Fruit fly (Drosophila melanogaster) whole organism, embryonic: ENCODE data around the gene Usp5.
A peak's percentile ranks its signal among the peaks of the same experiment; 100 is the strongest.

ENCODE experiments used
- Asciz ChIP-seq: fragments of 200-800 bp; sonication (Bioruptor generic); optimal IDR thresholded peaks from 2 replicates; lab custom pipeline; 2017; ENCODE audit warnings: missing biosample characterization, mild to moderate bottlenecking, missing genetic modification characterization, missing genetic modification reagents
- Atf6 ChIP-seq: fragments of 200-800 bp; sonication (Bioruptor generic); IDR thresholded peaks from 2 replicates; pipeline ENCODE4 v1.3.6; 2022; ENCODE audit warnings: missing biosample characterization, missing genetic modification characterization
- Bdp1 ChIP-seq: fragments of 200-800 bp; sonication (Bioruptor generic); optimal IDR thresholded peaks from 3 replicates; lab custom pipeline; 2016; ENCODE audit warnings: missing biosample characterization, missing genetic modification characterization
- Blimp-1 ChIP-seq: fragments of 200-800 bp; sonication (Bioruptor generic); optimal IDR thresholded peaks from 3 replicates; lab custom pipeline; 2018; ENCODE audit warnings: missing biosample characterization, missing genetic modification characterization, mild to moderate bottlenecking, moderate library complexity, missing genetic modification reagents
- CG10431 ChIP-seq: fragments of 200-800 bp; sonication (Bioruptor generic); optimal IDR thresholded peaks from 3 replicates; lab custom pipeline; 2018; ENCODE audit warnings: missing biosample characterization, mild to moderate bottlenecking, missing genetic modification characterization
- CG11456 ChIP-seq: fragments of 200-800 bp; sonication (Bioruptor generic); IDR thresholded peaks from 3 replicates; pipeline ENCODE4 v1.3.6; 2022; ENCODE audit warnings: missing biosample characterization, missing genetic modification characterization
- CG12744 ChIP-seq: fragments of 200-800 bp; sonication (Bioruptor generic); optimal IDR thresholded peaks from 2 replicates; lab custom pipeline; 2016; ENCODE audit warnings: missing biosample characterization, missing genetic modification characterization
- CG13624 ChIP-seq: fragments of 200-800 bp; sonication (Bioruptor generic); optimal IDR thresholded peaks from 2 replicates; lab custom pipeline; 2016; ENCODE audit warnings: missing biosample characterization, missing genetic modification characterization
- CG13775 ChIP-seq: fragments of 200-800 bp; sonication (Bioruptor generic); optimal IDR thresholded peaks from 3 replicates; lab custom pipeline; 2017; ENCODE audit warnings: missing biosample characterization, mild to moderate bottlenecking, missing genetic modification characterization
- CG14014 ChIP-seq: fragments of 200-800 bp; sonication (Bioruptor generic); IDR thresholded peaks from 2 replicates; pipeline ENCODE4 v1.3.6; 2022; ENCODE audit warnings: missing biosample characterization, missing genetic modification characterization
- CG16779 ChIP-seq: fragments of 200-800 bp; sonication (Bioruptor generic); IDR thresholded peaks from 2 replicates; pipeline ENCODE4 v1.3.6; 2022; ENCODE audit warnings: missing biosample characterization, missing genetic modification characterization
- CG17359 ChIP-seq: fragments of 200-800 bp; sonication (Bioruptor generic); optimal IDR thresholded peaks from 3 replicates; lab custom pipeline; 2018; ENCODE audit warnings: missing biosample characterization, mild to moderate bottlenecking, missing genetic modification characterization, moderate library complexity
- CG17385 ChIP-seq: fragments of 200-800 bp; sonication (Bioruptor generic); optimal IDR thresholded peaks from 3 replicates; lab custom pipeline; 2018; ENCODE audit warnings: missing biosample characterization, mild to moderate bottlenecking, missing genetic modification characterization
- CG18476 ChIP-seq: fragments of 200-800 bp; sonication (Bioruptor generic); optimal IDR thresholded peaks from 2 replicates; lab custom pipeline; 2016; ENCODE audit warnings: missing biosample characterization, mild to moderate bottlenecking, missing genetic modification characterization
- CG31388 ChIP-seq: fragments of 200-800 bp; sonication (Bioruptor generic); optimal IDR thresholded peaks from 2 replicates; lab custom pipeline; 2016; ENCODE audit warnings: missing biosample characterization, missing genetic modification characterization
- CG34422 ChIP-seq: fragments of 200-800 bp; sonication (Bioruptor generic); IDR thresholded peaks from 3 replicates; pipeline ENCODE4 v1.3.6; 2022; ENCODE audit warnings: missing biosample characterization, missing genetic modification characterization
- CG3847 ChIP-seq: fragments of 200-800 bp; sonication (Bioruptor generic); IDR thresholded peaks from 2 replicates; pipeline ENCODE4 v1.3.6; 2022; ENCODE audit warnings: missing biosample characterization, missing genetic modification characterization
- CG6683 ChIP-seq: fragments of 200-800 bp; sonication (Bioruptor generic); optimal IDR thresholded peaks from 2 replicates; lab custom pipeline; 2017; ENCODE audit warnings: missing biosample characterization, mild to moderate bottlenecking, missing genetic modification characterization, missing genetic modification reagents
- CG6791 ChIP-seq: fragments of 200-800 bp; sonication (Bioruptor generic); IDR thresholded peaks from 3 replicates; pipeline ENCODE4 v1.3.6; 2022; ENCODE audit warnings: missing biosample characterization, missing genetic modification characterization; ENCODE audit not compliant: partially characterized antibody
- CG8089 ChIP-seq: fragments of 200-800 bp; sonication (Bioruptor generic); optimal IDR thresholded peaks from 3 replicates; lab custom pipeline; 2016; ENCODE audit warnings: missing biosample characterization, missing genetic modification characterization
- CG9215 ChIP-seq: fragments of 200-800 bp; sonication (Bioruptor generic); IDR thresholded peaks from 2 replicates; pipeline ENCODE4 v1.3.6; 2022; ENCODE audit warnings: missing biosample characterization, missing genetic modification characterization
- CoRest ChIP-seq: fragments of 200-800 bp; sonication (Bioruptor generic); optimal IDR thresholded peaks from 3 replicates; lab custom pipeline; 2018; ENCODE audit warnings: missing biosample characterization, mild to moderate bottlenecking, missing genetic modification characterization, moderate library complexity
- D19A ChIP-seq: fragments of 200-800 bp; optimal IDR thresholded peaks from 3 replicates; lab custom pipeline; 2019; ENCODE audit warnings: missing biosample characterization, mild to moderate bottlenecking, missing genetic modification characterization, moderate library complexity
- ERR ChIP-seq: fragments of 200-800 bp; sonication (Bioruptor generic); optimal IDR thresholded peaks from 2 replicates; lab custom pipeline; 2016; ENCODE audit warnings: missing biosample characterization, missing genetic modification characterization
- Ets65A ChIP-seq: fragments of 200-800 bp; sonication (Bioruptor generic); peaks from one replicate; lab custom pipeline; 2016; ENCODE audit warnings: missing biosample characterization, missing genetic modification characterization
- HLH54F ChIP-seq: fragments of 200-800 bp; sonication (Bioruptor generic); optimal IDR thresholded peaks from 3 replicates; lab custom pipeline; 2016; ENCODE audit warnings: missing biosample characterization, missing genetic modification characterization
- HLHmδ ChIP-seq: fragments of 200-800 bp; sonication (Bioruptor generic); optimal IDR thresholded peaks from 2 replicates; lab custom pipeline; 2018; ENCODE audit warnings: missing biosample characterization, mild to moderate bottlenecking, missing genetic modification characterization, moderate library complexity
- Hand ChIP-seq: fragments of 200-800 bp; sonication (Bioruptor generic); optimal IDR thresholded peaks from 2 replicates; lab custom pipeline; 2017; ENCODE audit warnings: mild to moderate bottlenecking, missing biosample characterization, missing genetic modification reagents, missing genetic modification characterization
- Jarid2 ChIP-seq: fragments of 200-800 bp; sonication (Bioruptor generic); optimal IDR thresholded peaks from 3 replicates; lab custom pipeline; 2017; ENCODE audit warnings: mild to moderate bottlenecking, missing biosample characterization, missing genetic modification reagents, missing genetic modification characterization
- Neu2 ChIP-seq: fragments of 200-800 bp; sonication (Bioruptor generic); optimal IDR thresholded peaks from 3 replicates; lab custom pipeline; 2016; ENCODE audit warnings: missing biosample characterization, missing genetic modification characterization, borderline replicate concordance
- Rx ChIP-seq: fragments of 200-800 bp; sonication (Bioruptor generic); IDR thresholded peaks from 2 replicates; pipeline ENCODE4 v1.3.6; 2022; ENCODE audit warnings: missing biosample characterization, missing genetic modification characterization
- Sry-β ChIP-seq: fragments of 200-800 bp; sonication (Bioruptor generic); optimal IDR thresholded peaks from 2 replicates; lab custom pipeline; 2018; ENCODE audit warnings: missing biosample characterization, mild to moderate bottlenecking, missing genetic modification characterization, moderate library complexity
- abd-A ChIP-seq: fragments of 200-800 bp; sonication (Bioruptor generic); optimal IDR thresholded peaks from 3 replicates; lab custom pipeline; 2019; ENCODE audit warnings: missing biosample characterization, mild to moderate bottlenecking, missing genetic modification characterization, moderate library complexity
- ash1 ChIP-seq: fragments of 200-800 bp; sonication (Bioruptor generic); optimal IDR thresholded peaks from 2 replicates; lab custom pipeline; 2018; ENCODE audit warnings: missing biosample characterization, mild to moderate bottlenecking, missing genetic modification characterization
- dimm ChIP-seq: fragments of 200-800 bp; sonication (Bioruptor generic); IDR thresholded peaks from 2 replicates; pipeline ENCODE4 v1.3.6; 2022; ENCODE audit warnings: missing biosample characterization, missing genetic modification characterization
- eyg ChIP-seq: fragments of 200-800 bp; sonication (Bioruptor generic); optimal IDR thresholded peaks from 3 replicates; lab custom pipeline; 2016; ENCODE audit warnings: missing biosample characterization, missing genetic modification characterization
- ftz-f1 ChIP-seq: fragments of 200-800 bp; sonication (Bioruptor generic); optimal IDR thresholded peaks from 2 replicates; lab custom pipeline; 2016; ENCODE audit warnings: missing biosample characterization, missing genetic modification characterization
- her ChIP-seq: fragments of 200-800 bp; sonication (Bioruptor generic); optimal IDR thresholded peaks from 2 replicates; lab custom pipeline; 2016; ENCODE audit warnings: missing biosample characterization, missing genetic modification characterization
- kay ChIP-seq: fragments of 200-800 bp; sonication (Bioruptor generic); optimal IDR thresholded peaks from 2 replicates; lab custom pipeline; 2016; ENCODE audit warnings: missing biosample characterization, missing genetic modification characterization
- klu ChIP-seq: fragments of 200-800 bp; sonication (Bioruptor generic); IDR thresholded peaks from 2 replicates; pipeline ENCODE4 v1.3.6; 2022; ENCODE audit warnings: missing biosample characterization, missing genetic modification characterization
- lola ChIP-seq, 3 experiments: fragments of >200 bp in 2 of 3; fragments of 200-800 bp in 1 of 3; sonication (Bioruptor generic) in 1 of 3; optimal IDR thresholded peaks; 2 replicates each; lab custom pipeline; 2017 to 2019; ENCODE audit warnings: missing biosample characterization in 3 of 3, missing genetic modification characterization in 3 of 3, mild to moderate bottlenecking in 1 of 3, moderate library complexity in 1 of 3
- nerfin-1 ChIP-seq: fragments of 200-800 bp; sonication (Bioruptor generic); optimal IDR thresholded peaks from 3 replicates; lab custom pipeline; 2019; ENCODE audit warnings: missing biosample characterization, mild to moderate bottlenecking, missing genetic modification characterization, moderate library complexity
- pb ChIP-seq: fragments of 200-800 bp; sonication (Bioruptor generic); optimal IDR thresholded peaks from 3 replicates; lab custom pipeline; 2016; ENCODE audit warnings: missing biosample characterization, missing genetic modification characterization
- pho ChIP-seq: fragments of 200-800 bp; sonication (Bioruptor generic); optimal IDR thresholded peaks from 2 replicates; lab custom pipeline; 2016; ENCODE audit warnings: missing biosample characterization, missing genetic modification characterization
- rib ChIP-seq: fragments of 200-800 bp; sonication (Bioruptor generic); IDR thresholded peaks from 2 replicates; pipeline ENCODE4 v1.3.6; 2022; ENCODE audit warnings: missing biosample characterization, missing genetic modification characterization
- salm ChIP-seq: fragments of 200-800 bp; sonication (Bioruptor generic); optimal IDR thresholded peaks from 2 replicates; lab custom pipeline; 2018; ENCODE audit warnings: missing biosample characterization, mild to moderate bottlenecking, missing genetic modification characterization
- sc ChIP-seq, 3 experiments: fragments of >200 bp in 2 of 3; fragments of 200-800 bp in 1 of 3; sonication (Bioruptor generic) in 1 of 3; optimal IDR thresholded peaks; 2 replicates in 2 of 3; 3 replicates in 1 of 3; lab custom pipeline; 2017; ENCODE audit warnings: mild to moderate bottlenecking in 1 of 3, missing biosample characterization in 1 of 3, missing genetic modification characterization in 1 of 3, missing genetic modification reagents in 1 of 3
- toy ChIP-seq: fragments of 200-800 bp; sonication (Bioruptor generic); IDR thresholded peaks from 2 replicates; pipeline ENCODE4 v1.3.6; 2022; ENCODE audit warnings: missing biosample characterization, missing genetic modification characterization
- usp ChIP-seq: fragments of >200 bp; optimal IDR thresholded peaks from 2 replicates; lab custom pipeline; 2017; ENCODE audit warnings: missing biosample characterization, missing genetic modification characterization
- zen2 ChIP-seq: fragments of 200-800 bp; sonication (Bioruptor generic); IDR thresholded peaks from 3 replicates; pipeline ENCODE4 v1.3.6; 2022; ENCODE audit warnings: missing biosample characterization, missing genetic modification characterization; ENCODE audit not compliant: partially characterized antibody

Usp5 gene

DNA sequence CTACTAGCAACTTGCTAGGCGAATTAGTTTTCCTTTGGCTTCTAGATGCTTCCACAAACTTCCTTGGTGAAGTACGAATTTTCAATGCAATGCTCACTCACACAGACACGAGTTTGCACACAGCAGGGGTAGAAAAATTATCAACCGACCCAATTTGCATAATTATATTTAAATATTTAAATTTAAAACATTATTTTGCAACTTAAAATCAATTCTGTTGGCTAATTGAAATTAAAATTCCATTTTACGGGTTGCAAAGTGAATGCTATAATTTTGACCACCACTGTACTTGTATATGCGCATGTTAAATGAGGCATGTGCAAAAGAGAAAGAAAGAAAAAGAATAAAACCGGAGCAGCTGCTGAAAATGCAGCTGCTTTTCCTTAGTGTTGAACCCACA is 45.9 kb upstream of the Usp5 start (continued):
- TF ChIP-seq kay (GFP tag; lab: Kevin White, UChicago) (peak; percentile 80), CG13775 (GFP tag; lab: Kevin White, UChicago) (peak; percentile 88), toy (GFP tag; lab: Robert Waterston, UW) (peak; percentile 72), salm (tag; lab: Kevin White, UChicago) (peak; percentile 90), CG6683 (GFP tag; lab: Kevin White, UChicago) (peak; percentile 86), CG9215 (GFP tag; lab: Robert Waterston, UW) (peak; percentile 78), sc (optimal IDR thresholded peaks at IDR 0.05; lab: Kevin White, UChicago) (no peak), sc (GFP tag; optimal IDR thresholded peaks at IDR 0.05; lab: Kevin White, UChicago) (peak; percentile 91), CG16779 (peak; percentile 84; the same call in 1 of the 2 replicates), ERR (GFP tag; lab: Kevin White, UChicago) (peak; percentile 50), CG3847 (GFP tag; lab: Robert Waterston, UW) (peak; percentile 88), CG31388 (peak; percentile 64), ftz-f1 (no peak), Sry-β (GFP tag; lab: Kevin White, UChicago) (peak; percentile 58), CG18476 (GFP tag; lab: Kevin White, UChicago) (peak; percentile 86), HLHmδ (GFP tag; lab: Kevin White, UChicago) (no peak), CG6791 (GFP tag; lab: Robert Waterston, UW) (no peak), CG17385 (GFP tag; lab: Kevin White, UChicago) (peak; percentile 92), CG13624 (GFP tag; lab: Kevin White, UChicago) (peak; percentile 23), HLH54F (GFP tag; lab: Kevin White, UChicago) (peak; percentile 48), ash1 (peak; percentile 63), lola (GFP tag; optimal IDR thresholded peaks at IDR 0.05; lab: Kevin White, UChicago) (peak in 1 of 3 experiments; percentile 88), Hand (GFP tag; lab: Kevin White, UChicago) (peak; percentile 90), Blimp-1 (GFP tag; lab: Kevin White, UChicago) (peak; percentile 90), Jarid2 (GFP tag; lab: Kevin White, UChicago) (peak; percentile 67), Atf6 (GFP tag; lab: Robert Waterston, UW) (peak; percentile 93), pho (GFP tag; lab: Kevin White, UChicago) (peak; percentile 29), Neu2 (GFP tag; lab: Kevin White, UChicago) (no peak), zen2 (GFP tag; lab: Robert Waterston, UW) (no peak), eyg (no peak), Bdp1 (GFP tag; lab: Kevin White, UChicago) (peak; percentile 75), Rx (GFP tag; lab: Robert Waterston, UW) (peak; percentile 93), Ets65A (GFP tag; lab: Kevin White, UChicago) (peak; percentile 37), CG17359 (tag; lab: Kevin White, UChicago) (peak; percentile 98), her (GFP tag; lab: Kevin White, UChicago) (no peak), D19A (peak; percentile 93), CG12744 (GFP tag; lab: Kevin White, UChicago) (peak; percentile 3), CoRest (tag; lab: Kevin White, UChicago) (peak; percentile 92), pb (GFP tag; lab: Kevin White, UChicago) (no peak), dimm (peak; percentile 87), klu (peak; percentile 83), rib (GFP tag; lab: Robert Waterston, UW) (peak; percentile 90), CG14014 (GFP tag; lab: Robert Waterston, UW) (peak; percentile 94), abd-A (tag; lab: Kevin White, UChicago) (peak; percentile 41), nerfin-1 (peak; percentile 82), CG10431 (GFP tag; lab: Kevin White, UChicago) (peak; percentile 71), CG8089 (GFP tag; lab: Kevin White, UChicago) (no peak), CG34422 (GFP tag; lab: Robert Waterston, UW) (peak; percentile 97), usp (GFP tag; lab: Kevin White, UChicago) (no peak), Asciz (peak; percentile 94), CG11456 (GFP tag; lab: Robert Waterston, UW) (peak; percentile 91)
